Fruit fly (Drosophila melanogaster) S2 (cell line): Measurements from ENCODE around the gene Adi1.

Source experiments
- CG8478 ChIP-seq: fragments of >200 bp; optimal IDR thresholded peaks from 2 replicates; lab custom pipeline; 2018
- CTCF ChIP-seq, 2 experiments: fragments of >200 bp; optimal IDR thresholded peaks; 2 replicates each; lab custom pipeline; 2018

The Adi1 gene

DNA sequence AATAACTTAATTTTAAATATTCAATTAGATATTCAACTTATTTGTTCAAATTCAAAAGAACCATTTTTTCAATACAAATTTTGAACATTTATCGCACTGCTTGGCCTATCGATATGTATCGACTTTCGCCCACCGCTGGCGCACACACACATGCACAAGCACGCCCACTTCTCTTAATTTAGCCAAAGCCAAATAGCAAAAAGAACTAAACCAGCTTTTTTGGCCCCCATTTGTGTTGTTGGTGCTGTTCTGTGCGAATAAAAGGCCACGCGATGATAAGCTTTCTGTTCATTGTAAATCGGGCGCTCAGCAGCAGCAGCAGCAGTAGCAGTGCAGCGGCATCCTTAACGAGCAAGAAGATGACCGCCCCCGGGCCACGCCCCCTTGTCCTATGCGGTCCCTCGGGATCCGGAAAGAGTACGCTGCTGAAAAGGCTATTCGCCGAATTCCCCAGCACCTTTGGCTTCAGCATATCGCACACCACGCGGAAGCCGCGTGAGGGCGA, 27.8 kb downstream of the Adi1 start, which contains the start of gene CG11811:
CG11811 (plus strand) TSS at position 121 of the 505 bp plus-strand sequence.
- TF ChIP-seq CTCF (optimal IDR thresholded peaks at IDR 0.05; lab: Kevin White, UChicago) (no peak), CG8478 (no peak)

DNA sequence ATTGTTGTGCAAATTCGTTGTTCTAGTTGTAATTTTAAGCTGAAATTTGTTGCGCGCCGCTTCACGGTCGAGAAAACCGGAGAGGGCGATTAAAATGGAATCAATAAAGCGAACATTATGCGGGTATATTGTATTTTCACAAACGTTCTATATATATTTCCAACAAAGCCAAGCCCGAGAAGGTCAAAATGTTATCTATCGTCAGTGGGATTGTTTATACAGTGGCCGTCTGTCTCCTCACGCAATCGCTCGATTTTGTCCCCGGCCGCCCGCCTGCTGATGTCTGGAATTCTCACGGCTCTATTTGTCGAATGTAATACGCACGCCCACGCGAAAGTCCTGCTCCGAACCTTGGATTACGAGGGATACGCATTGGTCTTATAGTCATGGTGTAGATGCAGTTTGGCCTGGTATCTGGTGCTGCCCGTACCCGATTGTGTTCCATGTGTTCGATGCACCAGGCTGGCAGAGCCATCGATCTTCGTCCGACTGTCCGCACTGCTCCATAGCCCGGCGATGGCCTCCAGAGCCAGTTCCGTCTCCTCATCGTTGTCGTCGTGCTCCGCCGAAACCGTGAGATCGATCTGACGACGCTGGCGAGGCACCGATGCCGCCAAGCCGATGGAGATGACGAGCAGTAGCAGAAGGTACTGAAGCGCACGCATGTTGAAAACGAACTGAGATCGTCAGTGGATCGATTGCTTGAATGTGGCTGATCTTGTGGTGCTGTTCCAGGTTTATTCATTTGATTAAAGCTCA, 29.5 kb downstream of the Adi1 start, which contains the start of gene CG33493:
CG33493 (minus strand) TSS at position 709 of the 759 bp plus-strand sequence.
- TF ChIP-seq CG8478 (no peak), CTCF (optimal IDR thresholded peaks at IDR 0.05; lab: Kevin White, UChicago) (no peak)

DNA sequence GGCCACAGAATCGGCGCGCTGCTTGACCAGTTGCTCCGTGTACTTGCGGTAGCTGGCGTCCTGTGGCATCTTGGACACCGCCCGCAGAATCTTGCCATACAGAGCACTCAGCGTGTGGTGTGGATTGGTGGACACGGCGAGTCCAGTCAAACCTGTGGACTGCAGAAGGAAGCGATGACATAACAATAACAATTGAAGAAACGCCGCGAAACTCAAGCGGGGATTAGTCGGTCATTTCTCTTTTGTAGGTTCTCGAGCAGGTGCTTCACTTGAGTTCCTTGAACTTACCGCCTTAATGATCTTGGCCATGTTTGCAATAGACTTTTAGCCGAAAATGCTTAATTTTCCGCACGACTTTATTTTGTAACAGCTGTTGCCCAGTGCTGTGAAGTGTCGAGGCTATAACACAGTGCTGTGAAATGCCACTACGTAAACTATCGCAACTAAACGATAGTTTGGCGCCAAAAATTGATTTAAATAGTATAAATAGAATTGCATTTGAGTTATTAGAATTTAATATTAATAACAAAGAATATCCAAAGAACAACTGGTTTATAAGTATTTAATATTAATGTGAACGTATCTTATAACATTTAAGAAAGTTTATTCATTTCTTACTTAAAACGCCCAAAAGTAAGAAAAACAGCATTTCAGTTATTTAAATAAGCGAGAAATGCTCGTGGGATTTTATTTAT, 30.7 kb downstream of the Adi1 start, which contains the start of gene ND-13B:
ND-13B (minus strand) TSS at position 400 of the 695 bp plus-strand sequence.
- TF ChIP-seq CG8478 (no peak), CTCF (optimal IDR thresholded peaks at IDR 0.05; lab: Kevin White, UChicago) (no peak)

DNA sequence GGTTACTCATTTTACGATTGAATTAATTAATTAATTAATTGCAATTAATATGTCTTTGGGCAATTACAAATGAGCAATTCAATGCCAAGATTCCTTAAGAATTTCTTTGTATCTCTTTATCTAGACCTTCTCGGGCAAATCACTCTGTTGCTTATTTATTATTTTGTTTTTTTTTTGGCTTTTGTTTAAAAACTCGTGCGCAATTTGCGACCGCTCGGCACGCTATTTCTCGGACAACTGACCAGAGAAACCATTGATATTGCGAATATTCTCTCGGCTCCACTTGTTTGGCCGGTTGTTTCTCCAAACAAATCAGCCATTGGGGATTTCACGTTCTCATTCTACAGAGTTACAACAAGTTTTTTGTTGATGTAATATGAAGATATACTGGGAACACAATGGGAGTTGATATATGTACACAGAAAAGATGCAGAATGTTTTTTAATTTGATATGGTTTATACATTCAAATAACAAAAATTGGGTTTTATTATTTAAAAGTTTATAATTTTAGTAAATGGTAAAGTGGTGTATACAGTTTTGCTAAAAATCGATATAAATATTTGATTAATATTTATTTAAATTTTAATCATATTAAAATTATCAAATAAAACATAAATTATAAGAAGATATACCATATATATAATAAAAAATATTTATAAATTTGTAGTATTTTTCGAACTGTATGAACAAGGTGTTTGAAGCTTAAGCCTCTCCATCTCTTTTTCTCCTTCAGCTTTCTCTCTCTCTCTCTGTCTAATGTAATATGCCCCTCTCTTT, 33.6 kb downstream of the Adi1 start, which contains the start of gene NijA:
NijA (minus strand) TSS at position 243 of the 778 bp plus-strand sequence.
- no peak for TF ChIP-seq CG8478
- no peak for TF ChIP-seq CTCF (optimal IDR thresholded peaks at IDR 0.05; lab: Kevin White, UChicago)

DNA sequence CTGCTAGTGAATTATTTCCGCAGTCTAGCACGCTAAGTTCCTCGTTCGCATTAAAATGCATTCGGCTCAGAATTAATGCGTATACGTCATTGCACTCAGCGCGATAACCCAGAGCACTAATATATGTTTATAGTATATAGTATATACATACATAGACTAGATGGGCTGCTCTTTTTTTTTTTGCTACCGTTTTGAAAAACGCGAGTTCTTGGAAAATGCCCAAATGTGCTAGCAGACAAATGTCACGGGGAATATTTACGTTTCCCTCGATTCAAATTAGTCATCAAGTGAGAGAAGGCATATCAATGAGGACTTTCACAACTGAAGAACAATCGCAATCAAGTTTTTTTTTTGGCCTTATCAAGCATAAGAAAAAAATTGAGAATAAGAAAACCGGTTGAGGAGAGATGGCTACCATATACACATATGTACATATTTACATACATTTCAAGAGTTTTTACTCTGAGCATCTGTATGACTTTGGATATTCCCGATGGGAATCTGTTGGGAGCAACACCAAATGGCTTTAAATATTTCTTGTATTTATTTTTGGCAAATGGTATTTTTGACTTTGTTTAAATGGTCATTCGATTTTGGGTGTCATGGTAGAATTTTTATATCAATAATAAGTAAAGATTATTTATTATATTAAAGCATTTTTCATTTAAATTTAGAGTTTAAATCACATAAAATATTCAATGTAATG, 34.4 kb downstream of the Adi1 start:
- TF ChIP-seq CG8478, result no peak

DNA sequence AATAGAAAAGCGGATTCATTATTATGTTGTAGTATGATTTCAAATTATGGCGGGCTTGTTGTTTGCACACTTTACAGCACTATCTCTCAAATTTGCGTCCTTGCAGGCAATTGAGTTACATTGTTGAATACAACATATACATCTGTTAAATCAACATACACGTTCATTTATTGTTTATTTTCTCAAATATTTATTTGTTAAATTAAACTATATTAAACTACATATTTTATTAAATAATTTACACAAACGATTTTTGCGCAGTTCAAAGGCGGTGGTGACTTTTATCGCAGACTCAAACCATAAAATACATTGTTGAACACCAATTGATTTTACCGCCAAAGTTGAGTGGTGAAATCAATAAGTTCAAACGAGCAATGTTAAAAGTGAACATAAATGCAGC, 35.0 kb downstream of the Adi1 start:
- no peak for TF ChIP-seq CTCF (optimal IDR thresholded peaks at IDR 0.05; lab: Kevin White, UChicago)
- TF ChIP-seq CG8478, result no peak

DNA sequence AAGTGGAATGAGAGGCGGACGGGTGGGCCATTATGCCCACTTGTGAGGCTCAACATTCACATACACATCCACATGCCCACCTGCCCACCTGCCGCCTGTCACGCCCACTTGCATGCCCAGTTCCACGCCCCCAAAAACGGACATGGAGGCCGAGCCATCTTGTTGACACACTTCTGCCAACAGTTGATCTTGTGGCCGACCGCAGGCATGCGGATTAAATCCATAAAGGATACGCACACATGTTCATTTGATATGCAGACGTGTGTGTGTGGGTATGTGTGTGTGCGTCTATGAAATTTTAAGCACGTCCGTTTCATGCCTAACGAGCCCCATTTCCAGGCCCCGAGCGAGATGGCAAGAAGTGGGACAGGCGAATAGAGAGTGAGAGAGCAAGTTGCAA, 39.0 kb downstream of the Adi1 start:
- TF ChIP-seq CTCF (optimal IDR thresholded peaks at IDR 0.05; lab: Kevin White, UChicago) (no peak), CG8478 (no peak)

DNA sequence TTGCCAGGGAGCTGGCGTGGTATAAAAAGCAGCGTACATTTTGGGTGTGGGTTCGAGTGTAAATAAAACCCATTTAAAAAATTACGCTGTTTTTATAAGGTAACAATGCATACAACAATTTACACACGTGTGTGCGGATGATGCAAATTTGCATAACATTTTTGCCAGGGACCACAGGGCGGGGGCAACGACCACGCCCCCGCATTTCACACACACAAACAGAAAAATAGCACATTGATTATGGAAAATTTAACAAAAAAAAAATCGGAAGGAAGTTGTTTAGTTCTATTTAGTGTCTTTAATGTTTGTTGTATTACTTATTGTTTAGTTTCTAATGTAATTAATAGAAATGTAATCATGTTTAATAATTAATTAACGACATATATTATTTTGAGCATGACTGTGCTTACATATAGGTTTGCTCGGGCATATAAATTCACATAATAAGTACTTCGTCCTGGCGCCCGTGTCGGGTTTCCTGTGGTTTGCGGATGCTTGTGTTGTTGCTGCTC, 41.4 kb downstream of the Adi1 start:
- TF ChIP-seq CG8478 (no peak), CTCF (optimal IDR thresholded peaks at IDR 0.05; lab: Kevin White, UChicago) (no peak)

DNA sequence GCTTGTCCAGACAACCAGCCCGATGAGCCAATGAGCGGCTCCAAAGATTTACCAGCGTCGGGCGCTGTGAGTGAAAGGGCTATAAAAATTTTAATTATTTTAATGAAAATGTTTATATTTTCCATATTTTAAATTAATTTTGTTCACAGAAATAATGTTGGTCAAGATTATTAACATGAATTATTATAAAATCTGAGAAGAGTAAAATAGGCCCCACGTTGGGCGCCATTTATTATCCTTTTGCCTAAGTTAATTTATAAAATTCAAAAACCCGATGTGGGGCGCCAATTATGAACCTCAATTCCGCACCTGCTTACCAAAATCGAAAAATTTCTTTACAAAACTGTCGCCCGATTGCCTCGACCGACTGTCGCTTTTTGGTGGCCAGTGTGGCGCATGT, 46.0 kb downstream of the Adi1 start:
- TF ChIP-seq CTCF (optimal IDR thresholded peaks at IDR 0.05; lab: Kevin White, UChicago), result no peak
- no peak for TF ChIP-seq CG8478

DNA sequence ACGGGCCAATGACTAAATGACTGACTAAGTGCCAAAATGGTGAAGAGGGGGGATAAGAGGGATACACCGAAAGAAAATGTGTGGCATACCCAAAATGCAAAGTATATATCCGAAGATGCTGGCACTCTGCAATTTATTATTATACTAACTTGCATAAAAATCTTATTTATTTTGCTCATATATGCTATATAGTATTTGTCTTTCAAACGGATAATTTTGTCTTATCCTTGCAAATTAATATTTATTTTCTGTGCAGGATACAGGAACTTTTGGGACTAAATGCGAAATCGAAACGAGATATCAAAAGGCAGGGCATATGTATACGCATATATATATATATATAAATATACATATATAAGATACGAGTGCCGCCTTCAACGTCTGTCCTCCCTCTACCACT, 48.2 kb downstream of the Adi1 start:
- TF ChIP-seq CG8478, result no peak
- no peak for TF ChIP-seq CTCF (optimal IDR thresholded peaks at IDR 0.05; lab: Kevin White, UChicago)

DNA sequence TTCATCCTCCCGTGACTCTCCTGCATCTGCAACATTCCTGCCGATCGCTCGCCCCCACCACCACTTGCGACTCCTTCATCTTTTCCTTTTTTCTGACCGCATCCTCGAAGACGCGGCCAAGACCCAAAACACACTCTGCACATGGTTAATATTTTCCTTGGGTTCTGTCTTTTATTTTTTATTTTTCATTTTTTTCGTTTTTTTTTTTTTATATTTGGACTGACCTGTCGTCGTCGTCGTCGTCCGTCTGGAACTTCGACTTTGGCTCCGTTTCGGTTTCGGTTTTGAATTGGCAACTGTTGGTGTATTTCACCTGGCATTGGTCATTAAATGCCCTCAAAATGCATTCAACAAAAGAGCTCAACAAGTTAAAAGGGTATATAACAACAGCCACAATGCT, 48.8 kb downstream of the Adi1 start:
- TF ChIP-seq CTCF (optimal IDR thresholded peaks at IDR 0.05; lab: Kevin White, UChicago) (no peak), CG8478 (no peak)

DNA sequence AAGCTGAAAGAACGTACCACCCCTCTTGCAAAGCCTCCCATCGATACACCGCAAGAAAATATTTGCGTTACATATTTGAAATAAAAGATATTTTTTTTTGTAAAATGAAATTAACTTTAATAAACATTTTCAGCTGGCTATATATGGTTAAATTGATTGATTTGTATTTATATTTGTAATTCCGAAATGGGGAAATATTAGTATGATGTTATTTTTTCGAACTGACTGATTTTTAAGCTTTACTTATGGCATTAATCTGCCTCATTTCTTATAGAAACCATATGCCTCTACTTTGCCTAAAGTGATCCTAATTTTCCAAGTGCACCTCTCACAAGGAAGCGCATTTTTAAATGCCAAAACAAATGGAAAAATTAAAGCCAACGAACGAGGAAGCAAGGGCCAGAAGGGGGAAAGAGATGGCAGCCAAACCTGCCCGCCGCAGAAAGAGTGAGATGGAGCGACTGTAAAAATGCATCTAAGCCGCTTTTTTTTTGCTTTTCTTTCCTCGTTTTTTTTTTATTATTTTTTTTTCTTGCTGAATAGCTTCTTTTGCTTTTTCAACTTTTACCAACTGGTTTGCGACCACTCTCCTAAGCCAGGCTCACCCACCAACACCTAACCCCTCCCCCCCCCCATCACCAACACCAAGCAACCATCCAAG, 50.4 kb downstream of the Adi1 start:
- TF ChIP-seq CG8478 (no peak), CTCF (optimal IDR thresholded peaks at IDR 0.05; lab: Kevin White, UChicago) (no peak)
